Worm (Caenorhabditis elegans): ENCODE results near the gene C44C11.6.

C44C11.6 gene

ce11 chrII:12389783-12390182 is 45.2 kb downstream of the C44C11.6 start, which contains the start of gene Y57A10B.6:
Gene Y57A10B.6 (plus strand): TSS chrII:12390083.
- no peak for TF ChIP-seq nhr-12 (tag; optimal IDR thresholded peaks at IDR 0.05)
- TF ChIP-seq nhr-77 (tag; optimal IDR thresholded peaks at IDR 0.05): no peak
- no peak for TF ChIP-seq nhr-237 (tag; optimal IDR thresholded peaks at IDR 0.05)
- TF ChIP-seq sma-3 (GFP tag; optimal IDR thresholded peaks at IDR 0.05): no peak
- TF ChIP-seq nhr-23 (tag; optimal IDR thresholded peaks at IDR 0.05): no peak
- no peak for TF ChIP-seq sem-4 (tag; optimal IDR thresholded peaks at IDR 0.05)
- TF ChIP-seq nhr-129 (tag; optimal IDR thresholded peaks at IDR 0.05): no peak
- no peak for TF ChIP-seq snpc-4 (tag; optimal IDR thresholded peaks at IDR 0.05)
- no peak for TF ChIP-seq fos-1 (tag; optimal IDR thresholded peaks at IDR 0.05)
- no peak for TF ChIP-seq aly-2 (tag; optimal IDR thresholded peaks at IDR 0.05)
- TF ChIP-seq mdl-1 (tag; optimal IDR thresholded peaks at IDR 0.05): no peak
- TF ChIP-seq lin-39 (tag; optimal IDR thresholded peaks at IDR 0.05): no peak
- TF ChIP-seq nhr-6 (tag; optimal IDR thresholded peaks at IDR 0.05): no peak
- TF ChIP-seq blmp-1 (tag; optimal IDR thresholded peaks at IDR 0.05; ENCODE audit: insufficient read depth): no peak
- no peak for TF ChIP-seq mbf-1 (tag; optimal IDR thresholded peaks at IDR 0.05)
- TF ChIP-seq crh-2 (tag; optimal IDR thresholded peaks at IDR 0.05): no peak
- TF ChIP-seq sma-9 (GFP tag; optimal IDR thresholded peaks at IDR 0.05): no peak
- no peak for TF ChIP-seq sma-9 (tag; optimal IDR thresholded peaks at IDR 0.05)
- no peak for TF ChIP-seq nhr-25 (tag; optimal IDR thresholded peaks at IDR 0.05)
- no peak for TF ChIP-seq lin-11 (tag; optimal IDR thresholded peaks at IDR 0.05)

ce11 chrII:12393690-12394089 is 49.1 kb downstream of the C44C11.6 start, which contains the start of gene Y57A10B.7:
Gene Y57A10B.7 (minus strand): TSS chrII:12393790.
- no peak for TF ChIP-seq ztf-11 (tag; optimal IDR thresholded peaks at IDR 0.05)
- no peak for TF ChIP-seq lsy-2 (tag; optimal IDR thresholded peaks at IDR 0.05)
- no peak for TF ChIP-seq ztf-4 (tag; optimal IDR thresholded peaks at IDR 0.05)
- no peak for TF ChIP-seq nhr-77 (tag; optimal IDR thresholded peaks at IDR 0.05)
- TF ChIP-seq lin-39 (tag; optimal IDR thresholded peaks at IDR 0.05): no peak
- TF ChIP-seq nhr-21 (tag; optimal IDR thresholded peaks at IDR 0.05): no peak
- no peak for TF ChIP-seq peb-1 (tag; optimal IDR thresholded peaks at IDR 0.05)

- no peak for TF ChIP-seq zag-1 (tag; optimal IDR thresholded peaks at IDR 0.05)
- no peak for TF ChIP-seq alr-1 (tag; optimal IDR thresholded peaks at IDR 0.05)
- no peak for TF ChIP-seq peb-1 (tag; optimal IDR thresholded peaks at IDR 0.05)
- no peak for TF ChIP-seq egl-27 (tag; optimal IDR thresholded peaks at IDR 0.05)
- no peak for TF ChIP-seq mdl-1 (tag; optimal IDR thresholded peaks at IDR 0.05)
- TF ChIP-seq nhr-129 (tag; optimal IDR thresholded peaks at IDR 0.05): no peak
- TF ChIP-seq lin-39 (tag; optimal IDR thresholded peaks at IDR 0.05): no peak
- TF ChIP-seq nhr-11 (tag; optimal IDR thresholded peaks at IDR 0.05): no peak
- TF ChIP-seq crh-2 (tag; optimal IDR thresholded peaks at IDR 0.05): no peak
Measured at ce11 chrII:12394138-12394537, 49.5 kb downstream of the C44C11.6 start.
